Fruit fly (Drosophila melanogaster) whole organism, adult: Measurements from ENCODE around the gene Rcd7.

Experiments used
- CG12768 ChIP-seq: fragments of 200-800 bp; sonication (Bioruptor generic); optimal IDR thresholded peaks from 2 replicates; lab custom pipeline; 2017; ENCODE audit warnings: missing biosample characterization, missing genetic modification characterization, mild to moderate bottlenecking, moderate library complexity, missing genetic modification reagents
- CG7045 ChIP-seq: fragments of 200-800 bp; sonication (Bioruptor generic); optimal IDR thresholded peaks from 2 replicates; lab custom pipeline; 2017; ENCODE audit warnings: missing biosample characterization, mild to moderate bottlenecking, missing genetic modification characterization
- CG7101 ChIP-seq: fragments of 200-800 bp; sonication (Bioruptor generic); optimal IDR thresholded peaks from 2 replicates; lab custom pipeline; 2018; ENCODE audit warnings: missing biosample characterization, mild to moderate bottlenecking, missing genetic modification characterization, moderate library complexity
- Clk ChIP-seq: fragments of 200-800 bp; sonication (Bioruptor generic); optimal IDR thresholded peaks from 2 replicates; lab custom pipeline; 2017; ENCODE audit warnings: missing biosample characterization, missing genetic modification characterization
- Hr96 ChIP-seq: fragments of 200-800 bp; sonication (Bioruptor generic); optimal IDR thresholded peaks from 2 replicates; lab custom pipeline; 2016; ENCODE audit warnings: missing biosample characterization, missing genetic modification characterization
- cic ChIP-seq: fragments of 200-800 bp; sonication (Bioruptor generic); optimal IDR thresholded peaks from 2 replicates; lab custom pipeline; 2017; ENCODE audit warnings: missing biosample characterization, mild to moderate bottlenecking, missing genetic modification characterization, moderate library complexity
- cnc ChIP-seq, 2 experiments: fragments of >200 bp; optimal IDR thresholded peaks; 2 replicates each; lab custom pipeline; 2017
- kay ChIP-seq: fragments of 200-800 bp; sonication (Bioruptor generic); peaks from one replicate; lab custom pipeline; 2016; ENCODE audit warnings: missing biosample characterization, missing genetic modification characterization, borderline replicate concordance
- ovo ChIP-seq: fragments of 200-800 bp; sonication (Bioruptor generic); optimal IDR thresholded peaks from 2 replicates; lab custom pipeline; 2016; ENCODE audit warnings: missing biosample characterization, missing genetic modification characterization
- pad ChIP-seq: fragments of 200-800 bp; sonication (Bioruptor generic); optimal IDR thresholded peaks from 3 replicates; lab custom pipeline; 2017; ENCODE audit warnings: missing biosample characterization, missing genetic modification characterization, mild to moderate bottlenecking, moderate library complexity, missing genetic modification reagents
- tj ChIP-seq: fragments of 200-800 bp; sonication (Bioruptor generic); optimal IDR thresholded peaks from 3 replicates; lab custom pipeline; 2017; ENCODE audit warnings: missing biosample characterization, mild to moderate bottlenecking, missing genetic modification characterization, moderate library complexity
- toe ChIP-seq: fragments of 200-800 bp; sonication (Bioruptor generic); optimal IDR thresholded peaks from 2 replicates; lab custom pipeline; 2016; ENCODE audit warnings: missing biosample characterization, missing genetic modification characterization

- TF ChIP-seq Hr96, result no peak
- no peak for TF ChIP-seq cnc (optimal IDR thresholded peaks at IDR 0.05; lab: Kevin White, UChicago)
- TF ChIP-seq CG7101 (tag; lab: Kevin White, UChicago), result no peak
- TF ChIP-seq cic (GFP tag; lab: Kevin White, UChicago), result no peak
- no peak for TF ChIP-seq tj (GFP tag; lab: Kevin White, UChicago)
- no peak for TF ChIP-seq CG7045 (GFP tag; lab: Kevin White, UChicago)
- TF ChIP-seq CG12768 (GFP tag; lab: Kevin White, UChicago), result no peak
- no peak for TF ChIP-seq pad (GFP tag; lab: Kevin White, UChicago)
- TF ChIP-seq toe (GFP tag; lab: Kevin White, UChicago), result no peak
- TF ChIP-seq kay (GFP tag; lab: Kevin White, UChicago), result no peak
- TF ChIP-seq Clk (GFP tag; lab: Kevin White, UChicago), result no peak
- TF ChIP-seq ovo, result no peak
Measured at dm6 chr3L:19496600-19496999, 48.3 kb upstream of the Rcd7 start.
